Fruit fly (Drosophila melanogaster) whole organism, embryonic: Measurements from ENCODE around the gene kis.

Source experiments
- Atf3 ChIP-seq: fragments of 200-800 bp; sonication (Bioruptor generic); optimal IDR thresholded peaks from 3 replicates; lab custom pipeline; 2016; ENCODE audit warnings: missing biosample characterization, missing genetic modification characterization
- B-H2 ChIP-seq: fragments of 200-800 bp; sonication (Bioruptor generic); optimal IDR thresholded peaks from 2 replicates; lab custom pipeline; 2018; ENCODE audit warnings: missing biosample characterization, mild to moderate bottlenecking, missing genetic modification characterization
- CG10209 ChIP-seq: fragments of 200-800 bp; sonication (Bioruptor generic); optimal IDR thresholded peaks from 3 replicates; lab custom pipeline; 2017; ENCODE audit warnings: missing biosample characterization, mild to moderate bottlenecking, missing genetic modification characterization, missing genetic modification reagents
- CG10959 ChIP-seq: fragments of 200-800 bp; sonication (Bioruptor generic); IDR thresholded peaks from 2 replicates; pipeline ENCODE4 v1.3.6; 2022; ENCODE audit warnings: missing biosample characterization, missing genetic modification characterization
- CG13424 ChIP-seq: fragments of 200-800 bp; sonication (Bioruptor generic); optimal IDR thresholded peaks from 2 replicates; lab custom pipeline; 2019; ENCODE audit warnings: missing biosample characterization, mild to moderate bottlenecking, missing genetic modification characterization, moderate library complexity
- CG14014 ChIP-seq: fragments of 200-800 bp; sonication (Bioruptor generic); IDR thresholded peaks from 2 replicates; pipeline ENCODE4 v1.3.6; 2022; ENCODE audit warnings: missing biosample characterization, missing genetic modification characterization
- CG15011 ChIP-seq: fragments of 200-800 bp; sonication (Bioruptor generic); optimal IDR thresholded peaks from 3 replicates; lab custom pipeline; 2018; ENCODE audit warnings: missing biosample characterization, mild to moderate bottlenecking, missing genetic modification characterization
- CG16863 ChIP-seq: fragments of 200-800 bp; sonication (Bioruptor generic); optimal IDR thresholded peaks from 3 replicates; lab custom pipeline; 2016; ENCODE audit warnings: missing biosample characterization, missing genetic modification characterization
- CG1832 ChIP-seq: fragments of 200-800 bp; sonication (Bioruptor generic); optimal IDR thresholded peaks from 2 replicates; lab custom pipeline; 2017; ENCODE audit warnings: missing biosample characterization, mild to moderate bottlenecking, missing genetic modification characterization, inconsistent platforms
- CG18599 ChIP-seq: fragments of 200-800 bp; sonication (Bioruptor generic); optimal IDR thresholded peaks from 3 replicates; lab custom pipeline; 2017; ENCODE audit warnings: missing biosample characterization, missing genetic modification characterization, mild to moderate bottlenecking, moderate library complexity, missing genetic modification reagents
- CG2129 ChIP-seq: fragments of 200-800 bp; sonication (Bioruptor generic); IDR thresholded peaks from 2 replicates; pipeline ENCODE4 v1.3.6; 2022; ENCODE audit warnings: missing biosample characterization, missing genetic modification characterization; ENCODE audit not compliant: partially characterized antibody
- CG31388 ChIP-seq: fragments of 200-800 bp; sonication (Bioruptor generic); optimal IDR thresholded peaks from 2 replicates; lab custom pipeline; 2016; ENCODE audit warnings: missing biosample characterization, missing genetic modification characterization
- CG3281 ChIP-seq: fragments of 200-800 bp; sonication (Bioruptor generic); optimal IDR thresholded peaks from 3 replicates; lab custom pipeline; 2017; ENCODE audit warnings: missing biosample characterization, mild to moderate bottlenecking, missing genetic modification characterization
- CG33213 ChIP-seq: fragments of 200-800 bp; sonication (Bioruptor generic); optimal IDR thresholded peaks from 3 replicates; lab custom pipeline; 2016; ENCODE audit warnings: missing biosample characterization, missing genetic modification characterization
- CG33557 ChIP-seq: fragments of 200-800 bp; sonication (Bioruptor generic); optimal IDR thresholded peaks from 2 replicates; lab custom pipeline; 2019; ENCODE audit warnings: missing biosample characterization, mild to moderate bottlenecking, missing genetic modification characterization, moderate library complexity
- CG4820 ChIP-seq: fragments of 200-800 bp; sonication (Bioruptor generic); optimal IDR thresholded peaks from 3 replicates; lab custom pipeline; 2016; ENCODE audit warnings: missing biosample characterization, missing genetic modification characterization
- CG6854 ChIP-seq: fragments of 200-800 bp; sonication (Bioruptor generic); optimal IDR thresholded peaks from 3 replicates; lab custom pipeline; 2017; ENCODE audit warnings: missing biosample characterization, mild to moderate bottlenecking, missing genetic modification characterization
- CG7745 ChIP-seq: fragments of 200-800 bp; sonication (Bioruptor generic); optimal IDR thresholded peaks from 2 replicates; lab custom pipeline; 2018; ENCODE audit warnings: missing biosample characterization, mild to moderate bottlenecking, missing genetic modification characterization, moderate library complexity
- CTCF ChIP-seq: fragments of 200-800 bp; sonication (Bioruptor generic); optimal IDR thresholded peaks from 2 replicates; lab custom pipeline; 2017; ENCODE audit warnings: missing biosample characterization, mild to moderate bottlenecking, missing genetic modification characterization, moderate library complexity
- Dip3 ChIP-seq: fragments of 200-800 bp; sonication (Bioruptor generic); optimal IDR thresholded peaks from 3 replicates; lab custom pipeline; 2016; ENCODE audit warnings: missing biosample characterization, missing genetic modification characterization
- Hey ChIP-seq: fragments of 200-800 bp; sonication (Bioruptor generic); optimal IDR thresholded peaks from 3 replicates; lab custom pipeline; 2018; ENCODE audit warnings: missing biosample characterization, mild to moderate bottlenecking, missing genetic modification characterization
- Hr39 ChIP-seq: fragments of >200 bp; optimal IDR thresholded peaks from 2 replicates; lab custom pipeline; 2017
- Hr78 ChIP-seq, 2 experiments: fragments of 200-800 bp in 1 of 2; fragments of >200 bp in 1 of 2; sonication (Bioruptor generic) in 1 of 2; optimal IDR thresholded peaks; 2 replicates each; lab custom pipeline; 2017 to 2019; ENCODE audit warnings: missing biosample characterization in 2 of 2, missing genetic modification characterization in 2 of 2, mild to moderate bottlenecking in 1 of 2, moderate library complexity in 1 of 2
- Meics ChIP-seq: fragments of 200-800 bp; sonication (Bioruptor generic); optimal IDR thresholded peaks from 2 replicates; lab custom pipeline; 2017; ENCODE audit warnings: missing biosample characterization, mild to moderate bottlenecking, missing genetic modification characterization
- NFAT ChIP-seq: fragments of 200-800 bp; sonication (Bioruptor generic); IDR thresholded peaks from 2 replicates; pipeline ENCODE4 v1.3.6; 2022; ENCODE audit warnings: missing biosample characterization, missing genetic modification characterization
- Opbp ChIP-seq: fragments of 200-800 bp; sonication (Bioruptor generic); IDR thresholded peaks from 3 replicates; pipeline ENCODE4 v1.3.6; 2022; ENCODE audit warnings: missing biosample characterization, missing genetic modification characterization; ENCODE audit not compliant: partially characterized antibody
- TFAM ChIP-seq: fragments of 200-800 bp; sonication (Bioruptor generic); optimal IDR thresholded peaks from 2 replicates; lab custom pipeline; 2017; ENCODE audit warnings: missing biosample characterization, missing genetic modification characterization, inconsistent platforms
- Tbp ChIP-seq: fragments of >200 bp; optimal IDR thresholded peaks from 2 replicates; lab custom pipeline; 2018; ENCODE audit warnings: missing biosample characterization, missing genetic modification characterization
- ara ChIP-seq: fragments of 200-800 bp; sonication (Bioruptor generic); IDR thresholded peaks from 2 replicates; pipeline ENCODE4 v1.3.6; 2022; ENCODE audit warnings: missing biosample characterization, missing genetic modification characterization
- ase ChIP-seq: fragments of 200-800 bp; sonication (Bioruptor generic); IDR thresholded peaks from 3 replicates; pipeline ENCODE4 v1.3.6; 2022; ENCODE audit warnings: missing biosample characterization, missing genetic modification characterization
- ash1 ChIP-seq: fragments of 200-800 bp; sonication (Bioruptor generic); optimal IDR thresholded peaks from 2 replicates; lab custom pipeline; 2018; ENCODE audit warnings: missing biosample characterization, mild to moderate bottlenecking, missing genetic modification characterization
- chm ChIP-seq: fragments of 200-800 bp; sonication (Bioruptor generic); IDR thresholded peaks from 2 replicates; pipeline ENCODE4 v1.3.6; 2022; ENCODE audit warnings: missing biosample characterization, missing genetic modification characterization
- crc ChIP-seq: fragments of 200-800 bp; sonication (Bioruptor generic); optimal IDR thresholded peaks from 2 replicates; lab custom pipeline; 2016; ENCODE audit warnings: missing biosample characterization, missing genetic modification characterization
- dan ChIP-seq: fragments of 200-800 bp; sonication (Bioruptor generic); IDR thresholded peaks from 2 replicates; pipeline ENCODE4 v1.3.6; 2022; ENCODE audit warnings: missing biosample characterization, missing genetic modification characterization
- fd102C ChIP-seq: fragments of 200-800 bp; sonication (Bioruptor generic); optimal IDR thresholded peaks from 2 replicates; lab custom pipeline; 2018; ENCODE audit warnings: missing biosample characterization, mild to moderate bottlenecking, missing genetic modification characterization, moderate library complexity
- fru ChIP-seq: fragments of >200 bp; optimal IDR thresholded peaks from 2 replicates; lab custom pipeline; 2017
- gsb ChIP-seq: fragments of 200-800 bp; sonication (Bioruptor generic); IDR thresholded peaks from 2 replicates; pipeline ENCODE4 v1.3.6; 2022; ENCODE audit warnings: missing biosample characterization, missing genetic modification characterization
- ham ChIP-seq: fragments of 200-800 bp; sonication (Bioruptor generic); IDR thresholded peaks from 2 replicates; pipeline ENCODE4 v1.3.6; 2022; ENCODE audit warnings: missing biosample characterization, missing genetic modification characterization
- hth ChIP-seq: fragments of >200 bp; optimal IDR thresholded peaks from 2 replicates; lab custom pipeline; 2017; ENCODE audit warnings: inconsistent platforms
- jumu ChIP-seq: fragments of 200-800 bp; sonication (Bioruptor generic); optimal IDR thresholded peaks from 3 replicates; lab custom pipeline; 2016; ENCODE audit warnings: missing biosample characterization, missing genetic modification characterization
- klu ChIP-seq: fragments of 200-800 bp; sonication (Bioruptor generic); IDR thresholded peaks from 2 replicates; pipeline ENCODE4 v1.3.6; 2022; ENCODE audit warnings: missing biosample characterization, missing genetic modification characterization
- lov ChIP-seq, 2 experiments: fragments of 200-800 bp in 1 of 2; fragments of >200 bp in 1 of 2; sonication (Bioruptor generic) in 1 of 2; IDR thresholded peaks in 1 of 2; optimal IDR thresholded peaks in 1 of 2; 2 replicates in 1 of 2; 3 replicates in 1 of 2; pipeline versions ENCODE4 v1.3.6 to Lab custom; 2017 to 2022; ENCODE audit warnings: missing biosample characterization in 1 of 2, missing genetic modification characterization in 1 of 2
- nerfin-1 ChIP-seq: fragments of 200-800 bp; sonication (Bioruptor generic); optimal IDR thresholded peaks from 3 replicates; lab custom pipeline; 2019; ENCODE audit warnings: missing biosample characterization, mild to moderate bottlenecking, missing genetic modification characterization, moderate library complexity
- nmo ChIP-seq: fragments of 200-800 bp; sonication (Bioruptor generic); optimal IDR thresholded peaks from 2 replicates; lab custom pipeline; 2018; ENCODE audit warnings: missing biosample characterization, mild to moderate bottlenecking, missing genetic modification characterization, moderate library complexity
- run ChIP-seq: fragments of 200-800 bp; sonication (Bioruptor generic); optimal IDR thresholded peaks from 3 replicates; lab custom pipeline; 2018; ENCODE audit warnings: missing biosample characterization, mild to moderate bottlenecking, missing genetic modification characterization
- schlank ChIP-seq: fragments of 200-800 bp; sonication (Bioruptor generic); optimal IDR thresholded peaks from 2 replicates; lab custom pipeline; 2018; ENCODE audit warnings: missing biosample characterization, mild to moderate bottlenecking, missing genetic modification characterization
- tll ChIP-seq, 2 experiments: fragments of 200-800 bp in 1 of 2; fragments of >200 bp in 1 of 2; sonication (Bioruptor generic) in 1 of 2; optimal IDR thresholded peaks; 2 replicates each; lab custom pipeline; 2017 to 2019; ENCODE audit warnings: missing biosample characterization in 2 of 2, missing genetic modification characterization in 2 of 2, mild to moderate bottlenecking in 1 of 2, moderate library complexity in 1 of 2
- tna ChIP-seq: fragments of 200-800 bp; sonication (Bioruptor generic); IDR thresholded peaks from 2 replicates; pipeline ENCODE4 v1.3.6; 2022; ENCODE audit warnings: missing biosample characterization, missing genetic modification characterization; ENCODE audit not compliant: partially characterized antibody
- tx ChIP-seq: fragments of 200-800 bp; sonication (Bioruptor generic); optimal IDR thresholded peaks from 2 replicates; lab custom pipeline; 2016; ENCODE audit warnings: missing biosample characterization, missing genetic modification characterization

kis gene

DNA sequence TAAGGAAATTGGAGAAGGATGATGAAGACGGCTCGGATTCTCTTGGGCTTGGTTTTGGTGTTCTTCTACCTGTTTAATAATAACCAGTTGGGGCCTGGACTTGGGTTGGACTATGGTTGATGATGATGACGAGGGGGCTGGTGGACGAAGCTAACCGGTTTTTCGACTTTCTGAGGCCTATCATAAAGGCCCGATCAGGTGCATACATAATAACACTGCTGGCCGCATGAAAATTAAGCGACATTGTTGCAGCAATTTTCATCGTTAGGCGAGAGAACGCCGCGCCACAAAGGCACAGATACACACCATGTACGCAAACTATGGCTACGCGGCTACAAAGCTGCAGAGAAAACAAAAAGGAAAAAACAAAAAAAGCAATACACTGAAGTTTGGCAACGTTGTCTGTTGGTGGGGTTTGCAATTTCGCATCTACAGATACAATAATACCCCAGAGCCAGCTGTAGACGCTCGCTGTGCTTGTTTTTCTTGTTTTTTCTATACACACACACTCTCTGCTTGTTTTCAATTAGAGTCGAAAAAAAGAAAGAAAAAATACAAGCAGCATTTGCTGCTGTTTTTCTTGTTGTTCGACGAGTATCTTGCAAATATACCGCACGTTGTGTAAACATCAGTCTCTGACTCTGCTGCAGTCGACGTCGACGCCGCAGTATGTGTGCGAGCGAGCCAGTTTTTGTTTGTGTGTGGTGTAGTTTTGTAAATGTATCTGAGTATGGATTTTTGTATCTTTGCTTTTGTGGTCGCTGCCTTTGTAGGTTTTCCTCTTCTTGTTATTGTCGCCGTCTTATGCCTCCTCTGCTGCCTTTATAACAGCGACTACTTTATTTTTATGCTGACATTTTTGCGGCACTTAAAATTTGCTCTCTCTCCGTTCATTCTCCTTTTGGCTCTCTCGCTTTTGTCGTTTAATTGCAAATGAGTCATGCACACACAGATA lies 84.2 kb downstream of the kis start (continued):
- TF ChIP-seq CTCF (GFP tag; lab: Kevin White, UChicago) (no peak), CG14014 (GFP tag; lab: Robert Waterston, UW) (no peak), dan (GFP tag; lab: Robert Waterston, UW) (no peak), gsb (GFP tag; lab: Robert Waterston, UW) (no peak), tll (GFP tag; optimal IDR thresholded peaks at IDR 0.05; lab: Kevin White, UChicago) (peak in 1 of 2 experiments; percentile 94), fd102C (GFP tag; lab: Kevin White, UChicago) (peak; percentile 49), Meics (GFP tag; lab: Kevin White, UChicago) (peak; percentile 80), jumu (peak; percentile 56), CG1832 (no peak), CG10209 (GFP tag; lab: Kevin White, UChicago) (peak; percentile 83), CG33213 (GFP tag; lab: Kevin White, UChicago) (peak; percentile 71), hth (lab: Kevin White, UChicago) (no peak), ase (GFP tag; lab: Robert Waterston, UW) (no peak), CG33557 (GFP tag; lab: Kevin White, UChicago) (peak; percentile 56), tx (peak; percentile 17), ham (no peak), CG10959 (GFP tag; lab: Robert Waterston, UW) (no peak), CG31388 (no peak), CG18599 (peak; percentile 93), CG15011 (GFP tag; lab: Kevin White, UChicago) (peak; percentile 81), Hr39 (lab: Kevin White, UChicago) (no peak), TFAM (no peak), nmo (peak; percentile 33), CG4820 (GFP tag; lab: Kevin White, UChicago) (no peak), CG2129 (GFP tag; lab: Robert Waterston, UW) (no peak), nerfin-1 (tag; lab: Kevin White, UChicago) (peak; percentile 73), run (tag; lab: Kevin White, UChicago) (peak; percentile 77), crc (GFP tag; lab: Kevin White, UChicago) (peak; percentile 15), B-H2 (GFP tag; lab: Kevin White, UChicago) (peak; percentile 96), Hr78 (GFP tag; optimal IDR thresholded peaks at IDR 0.05; lab: Kevin White, UChicago) (peak in 1 of 2 experiments; percentile 15), lov (optimal IDR thresholded peaks at IDR 0.05; lab: Kevin White, UChicago) (no peak), lov (GFP tag; IDR thresholded peaks at IDR 0.05; lab: Robert Waterston, UW) (no peak), ara (GFP tag; lab: Robert Waterston, UW) (no peak), Tbp (GFP tag; lab: Kevin White, UChicago) (no peak), CG6854 (GFP tag; lab: Kevin White, UChicago) (peak; percentile 78), Hey (tag; lab: Kevin White, UChicago) (peak; percentile 82), CG13424 (tag; lab: Kevin White, UChicago) (peak; percentile 62), CG3281 (GFP tag; lab: Kevin White, UChicago) (peak; percentile 86), fru (lab: Kevin White, UChicago) (no peak), tna (GFP tag; lab: Robert Waterston, UW) (no peak), CG7745 (tag; lab: Kevin White, UChicago) (peak; percentile 61), schlank (tag; lab: Kevin White, UChicago) (peak; percentile 87), ash1 (GFP tag; lab: Kevin White, UChicago) (peak; percentile 91), NFAT (GFP tag; lab: Robert Waterston, UW) (no peak), CG16863 (GFP tag; lab: Kevin White, UChicago) (peak; percentile 68), chm (GFP tag; lab: Robert Waterston, UW) (no peak), klu (GFP tag; lab: Robert Waterston, UW) (no peak), Opbp (GFP tag; lab: Robert Waterston, UW) (no peak), Dip3 (GFP tag; lab: Kevin White, UChicago) (peak; percentile 65), Atf3 (peak; percentile 27)
